Fruit fly (Drosophila melanogaster) whole organism, embryonic: ENCODE data around the gene mas.

ENCODE experiments used
- Blimp-1 ChIP-seq: fragments of 200-800 bp; sonication (Bioruptor generic); optimal IDR thresholded peaks from 3 replicates; lab custom pipeline; 2018; ENCODE audit warnings: missing biosample characterization, missing genetic modification characterization, mild to moderate bottlenecking, moderate library complexity, missing genetic modification reagents
- CG2129 ChIP-seq: fragments of 200-800 bp; sonication (Bioruptor generic); IDR thresholded peaks from 2 replicates; pipeline ENCODE4 v1.3.6; 2022; ENCODE audit warnings: missing biosample characterization, missing genetic modification characterization; ENCODE audit not compliant: partially characterized antibody
- CG6791 ChIP-seq: fragments of 200-800 bp; sonication (Bioruptor generic); IDR thresholded peaks from 3 replicates; pipeline ENCODE4 v1.3.6; 2022; ENCODE audit warnings: missing biosample characterization, missing genetic modification characterization; ENCODE audit not compliant: partially characterized antibody
- CG9215 ChIP-seq: fragments of 200-800 bp; sonication (Bioruptor generic); IDR thresholded peaks from 2 replicates; pipeline ENCODE4 v1.3.6; 2022; ENCODE audit warnings: missing biosample characterization, missing genetic modification characterization
- lov ChIP-seq, 2 experiments: fragments of 200-800 bp in 1 of 2; fragments of >200 bp in 1 of 2; sonication (Bioruptor generic) in 1 of 2; IDR thresholded peaks in 1 of 2; optimal IDR thresholded peaks in 1 of 2; 2 replicates in 1 of 2; 3 replicates in 1 of 2; pipeline versions ENCODE4 v1.3.6 to Lab custom; 2017 to 2022; ENCODE audit warnings: missing biosample characterization in 1 of 2, missing genetic modification characterization in 1 of 2

DNA sequence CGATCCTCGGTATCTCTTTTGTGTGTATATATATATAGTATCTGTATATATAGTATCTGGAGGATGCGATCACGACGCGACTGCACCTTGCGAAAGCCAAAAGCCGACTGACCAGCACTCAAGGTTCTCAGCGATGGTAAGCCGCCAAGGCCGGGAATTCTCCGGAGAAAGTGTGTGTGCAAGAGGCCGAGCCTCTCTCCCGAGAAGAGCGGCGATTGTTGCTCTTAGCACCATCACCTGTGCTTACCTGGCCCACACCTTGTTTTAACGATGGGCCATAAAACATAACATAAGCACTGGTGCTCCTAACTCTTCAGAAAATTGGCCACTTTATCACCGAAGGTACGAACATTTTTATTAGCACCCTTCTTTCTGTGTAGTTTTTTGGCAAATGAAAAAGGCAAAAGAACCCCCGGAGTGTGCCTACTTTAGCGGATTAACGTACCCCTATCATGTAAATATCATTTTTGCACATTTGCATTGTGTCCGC, at the start of gene mas:
- TF ChIP-seq Blimp-1: peak; percentile 32
- no peak for TF ChIP-seq CG6791
- TF ChIP-seq lov (optimal IDR thresholded peaks at IDR 0.05; lab: Kevin White, UChicago): no peak
- TF ChIP-seq lov (GFP tag; IDR thresholded peaks at IDR 0.05; lab: Robert Waterston, UW): no peak
- TF ChIP-seq CG2129 (GFP tag; lab: Robert Waterston, UW): no peak
- no peak for TF ChIP-seq CG9215 (GFP tag; lab: Robert Waterston, UW)
